Fruit fly (Drosophila melanogaster): ENCODE data around the gene Sas-4.

dm6 chr3R:7188697-7189096 is 37.5 kb downstream of the Sas-4 start:
- TF ChIP-seq Dll (optimal IDR thresholded peaks at IDR 0.05) = no peak
- TF ChIP-seq psq (optimal IDR thresholded peaks at IDR 0.05) = no peak
- TF ChIP-seq usp (GFP tag; optimal IDR thresholded peaks at IDR 0.05) = no peak
- TF ChIP-seq CG8478 (optimal IDR thresholded peaks at IDR 0.05) = no peak

Measured in whole organism.